Worm (Caenorhabditis elegans): ENCODE results near the gene F57C2.5.

The F57C2.5 gene

DNA sequence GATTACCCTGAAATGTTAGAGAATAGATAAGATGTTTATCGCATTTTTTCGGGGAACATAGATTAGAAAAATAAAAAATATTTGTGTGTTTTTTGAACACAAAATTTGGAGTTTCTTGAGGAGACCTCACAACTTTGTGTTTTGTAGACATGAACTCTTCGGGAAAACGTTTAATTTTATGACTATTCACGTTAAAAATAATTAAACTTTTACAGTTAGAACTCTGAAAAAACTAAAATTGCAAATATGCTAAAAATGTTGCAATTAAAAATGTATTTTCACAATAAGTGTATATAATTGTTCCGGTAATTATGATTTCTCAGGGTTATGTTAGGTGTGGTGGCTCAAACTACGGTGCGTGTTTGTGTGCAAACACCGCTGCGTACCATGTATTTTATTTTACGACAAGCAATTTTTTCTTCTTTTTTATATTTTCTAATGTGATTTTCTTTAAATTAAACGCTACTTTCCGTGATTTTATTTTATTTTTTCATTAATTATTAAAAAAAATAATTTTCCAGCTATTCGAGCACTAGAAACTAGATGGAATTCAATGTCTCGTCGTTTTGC lies at the start of gene F57C2.5, which contains the start of gene spat-1:
F57C2.5 (minus strand) TSS at position 7 of the 570 bp plus-strand sequence.
spat-1 (plus strand) TSS at position 520 of the 570 bp plus-strand sequence.
- TF ChIP-seq dao-5 (tag; optimal IDR thresholded peaks at IDR 0.05): no peak
- TF ChIP-seq W03F9.2 (tag; optimal IDR thresholded peaks at IDR 0.05): peak; percentile 71

- TF ChIP-seq him-1 (tag; optimal IDR thresholded peaks at IDR 0.05) (no peak), dao-5 (tag; optimal IDR thresholded peaks at IDR 0.05) (no peak), W03F9.2 (tag; optimal IDR thresholded peaks at IDR 0.05) (no peak)
Measured at ce11 chrII:14576429-14576828, 48.4 kb upstream of the F57C2.5 start, which contains the start of gene C01G12.13. TSS of gene C01G12.13 (plus strand) at chrII:14576729.

- no peak for TF ChIP-seq him-1 (tag; optimal IDR thresholded peaks at IDR 0.05)
- no peak for TF ChIP-seq W03F9.2 (tag; optimal IDR thresholded peaks at IDR 0.05)
- TF ChIP-seq dao-5 (tag; optimal IDR thresholded peaks at IDR 0.05): no peak
Measured at ce11 chrII:14574790-14575189, 46.8 kb upstream of the F57C2.5 start.

ce11 chrII:14573315-14573714 lies 45.3 kb upstream of the F57C2.5 start, which contains the start of gene madf-5:
TSS of gene madf-5 (plus strand) at chrII:14573615.
- TF ChIP-seq W03F9.2 (tag; optimal IDR thresholded peaks at IDR 0.05): no peak
- no peak for TF ChIP-seq him-1 (tag; optimal IDR thresholded peaks at IDR 0.05)
- no peak for TF ChIP-seq dao-5 (tag; optimal IDR thresholded peaks at IDR 0.05)

DNA sequence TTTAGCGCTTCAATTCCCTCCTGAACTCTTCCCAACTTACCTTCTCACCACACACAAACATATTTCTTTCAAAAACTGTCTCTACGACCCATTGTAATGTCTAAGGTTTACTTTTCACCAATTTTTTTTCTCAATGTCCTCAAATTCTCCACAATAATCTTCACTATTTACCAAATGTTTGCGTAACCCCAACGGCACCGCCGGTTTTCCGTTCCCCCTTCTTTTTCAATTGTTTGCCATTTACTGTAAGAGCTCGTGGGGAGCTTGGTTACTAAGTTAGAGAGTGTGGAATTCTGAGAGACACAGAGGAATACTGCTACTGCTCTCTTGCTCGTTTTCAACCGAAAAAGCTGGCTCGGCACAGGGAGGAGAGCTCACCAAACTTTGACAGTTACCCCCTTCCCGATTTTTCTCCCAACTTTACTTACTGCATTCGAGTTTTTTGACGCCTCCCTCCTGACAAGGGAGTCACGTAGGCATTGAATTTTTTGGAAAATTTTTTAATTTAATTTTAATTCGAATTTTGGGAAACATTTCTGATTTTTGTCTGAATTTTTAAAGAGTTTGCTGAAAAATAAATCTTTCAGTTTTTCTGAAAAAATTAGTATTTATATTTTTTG lies 42.6 kb upstream of the F57C2.5 start:
- TF ChIP-seq dao-5 (tag; optimal IDR thresholded peaks at IDR 0.05): no peak

DNA sequence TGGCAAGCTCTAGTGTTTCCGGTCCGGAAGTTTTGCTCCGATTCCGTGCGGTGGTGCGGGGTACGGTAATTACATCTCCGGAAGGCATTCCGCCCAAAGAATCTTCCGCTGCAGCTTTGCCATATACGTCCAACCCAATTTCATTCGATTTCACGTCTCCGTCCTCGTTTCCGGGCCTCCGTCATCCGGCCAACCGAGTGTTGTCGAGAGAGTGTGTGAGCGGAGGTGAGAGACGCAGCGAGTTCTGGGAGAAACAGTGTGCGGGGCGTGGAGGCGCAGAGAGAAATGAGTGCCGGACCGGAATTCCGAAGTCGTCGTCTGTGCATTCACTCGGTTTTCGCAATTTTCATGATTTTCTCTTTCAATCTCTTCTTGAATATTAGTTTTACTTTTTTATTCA lies 41.3 kb upstream of the F57C2.5 start:
- TF ChIP-seq him-1 (tag; optimal IDR thresholded peaks at IDR 0.05) (no peak), W03F9.2 (tag; optimal IDR thresholded peaks at IDR 0.05) (no peak), dao-5 (tag; optimal IDR thresholded peaks at IDR 0.05) (no peak)

ce11 chrII:14567811-14568210 lies 39.8 kb upstream of the F57C2.5 start:
- TF ChIP-seq him-1 (tag; optimal IDR thresholded peaks at IDR 0.05) (no peak), W03F9.2 (tag; optimal IDR thresholded peaks at IDR 0.05) (no peak), dao-5 (tag; optimal IDR thresholded peaks at IDR 0.05) (no peak)

ce11 chrII:14561549-14562115 lies 33.6 kb upstream of the F57C2.5 start, which contains the start of gene mog-4:
TSS of gene mog-4 (minus strand) at chrII:14561599.
- peak; percentile 96 for TF ChIP-seq him-1 (tag; optimal IDR thresholded peaks at IDR 0.05)
- TF ChIP-seq dao-5 (tag; optimal IDR thresholded peaks at IDR 0.05): peak; percentile 38
- peak; percentile 88 for TF ChIP-seq W03F9.2 (tag; optimal IDR thresholded peaks at IDR 0.05)

DNA sequence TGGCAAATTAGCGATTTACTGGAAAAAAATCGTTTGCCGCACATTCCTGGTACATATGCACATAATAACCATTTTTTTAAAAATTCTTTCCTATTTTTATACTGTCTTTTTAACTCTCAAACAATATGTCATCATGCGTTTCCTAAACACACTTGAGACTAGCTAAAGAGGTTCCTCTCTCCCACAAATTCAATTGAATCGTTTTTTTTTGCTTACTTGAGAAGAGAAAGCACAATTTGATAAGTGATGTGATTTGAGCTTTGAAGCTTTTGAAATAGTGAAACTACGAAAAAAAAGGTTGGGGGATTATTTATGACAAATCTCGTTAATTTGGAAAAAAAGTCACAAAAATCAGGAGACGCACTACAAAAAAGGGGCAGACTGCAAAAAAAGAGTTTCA lies 27.0 kb upstream of the F57C2.5 start:
- TF ChIP-seq dao-5 (tag; optimal IDR thresholded peaks at IDR 0.05) (no peak), him-1 (tag; optimal IDR thresholded peaks at IDR 0.05) (no peak), W03F9.2 (tag; optimal IDR thresholded peaks at IDR 0.05) (no peak)

DNA sequence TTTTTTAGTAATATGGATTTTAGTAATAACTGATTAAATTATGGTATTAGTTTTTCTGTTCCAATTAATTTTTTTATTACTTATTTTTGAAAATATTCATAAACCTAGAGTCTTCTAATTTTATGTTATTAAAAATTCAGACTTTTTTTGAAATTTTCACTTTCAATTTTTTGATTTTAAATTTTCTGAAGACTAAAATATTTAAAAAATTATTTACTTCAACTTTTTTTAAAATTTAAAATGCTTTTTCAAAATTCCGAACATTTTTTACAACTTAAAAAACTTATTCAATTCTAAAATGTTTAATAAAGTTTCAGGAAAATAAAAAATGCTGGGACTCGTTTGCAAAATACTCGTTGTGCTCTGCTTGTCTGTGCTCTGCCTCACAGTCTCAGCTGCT lies 22.6 kb upstream of the F57C2.5 start, which contains the start of gene nlp-41:
nlp-41 (plus strand) TSS at position 301 of the 400 bp plus-strand sequence.
- TF ChIP-seq dao-5 (tag; optimal IDR thresholded peaks at IDR 0.05) (no peak), him-1 (tag; optimal IDR thresholded peaks at IDR 0.05) (no peak), W03F9.2 (tag; optimal IDR thresholded peaks at IDR 0.05) (no peak)

DNA sequence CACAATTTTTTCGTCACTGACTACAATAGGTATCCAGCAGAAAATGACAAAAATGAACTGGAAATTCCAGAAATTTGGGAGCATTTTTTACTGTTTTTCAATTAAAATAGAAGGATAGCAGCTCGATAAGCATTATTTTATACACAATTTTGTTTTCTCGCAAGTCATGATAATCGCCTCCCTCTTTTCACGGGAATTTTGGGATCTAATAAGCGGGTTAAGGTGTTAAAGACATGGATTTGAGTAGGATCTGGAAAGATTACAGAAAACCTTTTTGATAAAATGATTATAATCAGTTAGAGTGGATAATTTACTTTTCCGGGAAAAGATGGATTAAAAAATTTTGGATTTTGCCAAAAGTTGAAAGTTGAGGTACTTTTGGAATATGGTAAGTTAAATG lies 20.7 kb upstream of the F57C2.5 start, which contains the start of gene gcy-29:
gcy-29 (minus strand) TSS at position 101 of the 400 bp plus-strand sequence.
- no peak for TF ChIP-seq dao-5 (tag; optimal IDR thresholded peaks at IDR 0.05)
- no peak for TF ChIP-seq him-1 (tag; optimal IDR thresholded peaks at IDR 0.05)
- TF ChIP-seq W03F9.2 (tag; optimal IDR thresholded peaks at IDR 0.05): no peak

- TF ChIP-seq W03F9.2 (tag; optimal IDR thresholded peaks at IDR 0.05) (no peak), dao-5 (tag; optimal IDR thresholded peaks at IDR 0.05) (no peak), him-1 (tag; optimal IDR thresholded peaks at IDR 0.05) (no peak)
Measured at ce11 chrII:14540551-14540950, 12.5 kb upstream of the F57C2.5 start.

- no peak for TF ChIP-seq him-1 (tag; optimal IDR thresholded peaks at IDR 0.05)
- no peak for TF ChIP-seq dao-5 (tag; optimal IDR thresholded peaks at IDR 0.05)
- no peak for TF ChIP-seq W03F9.2 (tag; optimal IDR thresholded peaks at IDR 0.05)
Measured at ce11 chrII:14537728-14538127, 9.7 kb upstream of the F57C2.5 start, which contains the start of the genes clec-147 and C04H5.7. TSS of gene clec-147 (minus strand) at chrII:14537828. TSS of gene C04H5.7 (plus strand) at chrII:14537946.

ce11 chrII:14534000-14534399 lies 6.0 kb upstream of the F57C2.5 start, which contains the start of gene C04H5.1:
TSS of gene C04H5.1 (plus strand) at chrII:14534300.
- TF ChIP-seq W03F9.2 (tag; optimal IDR thresholded peaks at IDR 0.05) (no peak), dao-5 (tag; optimal IDR thresholded peaks at IDR 0.05) (no peak), him-1 (tag; optimal IDR thresholded peaks at IDR 0.05) (no peak)

Measured in whole organism, L4/young adult.